Fruit fly (Drosophila melanogaster): Measurements from ENCODE around the gene Polr3C.

DNA sequence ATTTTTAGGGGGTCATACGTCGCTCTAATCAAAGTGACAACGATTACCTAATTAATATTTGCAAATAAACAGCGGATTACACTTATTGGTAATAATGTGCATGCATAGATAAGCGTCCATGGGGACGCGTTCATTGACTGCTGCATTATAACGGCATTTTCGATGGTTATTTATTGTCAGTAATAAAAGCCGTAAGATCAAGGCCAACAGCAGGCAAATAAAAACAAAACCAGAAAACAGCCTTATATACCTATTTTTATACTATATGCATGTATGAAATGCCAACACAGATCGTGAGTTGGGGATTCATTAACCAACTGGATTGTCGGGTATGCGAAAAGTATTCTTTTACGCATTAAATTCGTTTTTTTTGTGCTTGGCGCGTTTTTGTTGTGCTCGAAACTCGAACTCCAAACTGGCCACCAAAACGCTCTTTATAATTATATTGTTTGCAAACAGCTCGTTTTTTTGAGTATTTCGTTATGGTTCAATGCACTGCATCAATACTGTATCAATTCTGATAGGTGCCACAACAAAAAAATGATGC lies 9.4 kb upstream of the Polr3C start:
- no peak for TF ChIP-seq CG8478 (optimal IDR thresholded peaks at IDR 0.05)
- no peak for TF ChIP-seq EcR (GFP tag; optimal IDR thresholded peaks at IDR 0.05)
- TF ChIP-seq Dll (optimal IDR thresholded peaks at IDR 0.05) = no peak
- TF ChIP-seq psq (optimal IDR thresholded peaks at IDR 0.05) = no peak
- TF ChIP-seq pan (optimal IDR thresholded peaks at IDR 0.05) = no peak

Measured in whole organism.